Fruit fly (Drosophila melanogaster) whole organism, embryonic: ENCODE results near the gene mora.

Experiments
- CG10209 ChIP-seq: fragments of 200-800 bp; sonication (Bioruptor generic); optimal IDR thresholded peaks from 3 replicates; lab custom pipeline; 2017; ENCODE audit warnings: missing biosample characterization, mild to moderate bottlenecking, missing genetic modification characterization, missing genetic modification reagents
- CG12104 ChIP-seq: fragments of 200-800 bp; sonication (Bioruptor generic); optimal IDR thresholded peaks from 3 replicates; lab custom pipeline; 2016; ENCODE audit warnings: missing biosample characterization, missing genetic modification characterization
- CG1233 ChIP-seq: fragments of 200-800 bp; sonication (Bioruptor generic); optimal IDR thresholded peaks from 4 replicates; lab custom pipeline; 2018; ENCODE audit warnings: missing biosample characterization, mild to moderate bottlenecking, missing genetic modification characterization
- CG14965 ChIP-seq: fragments of 200-800 bp; sonication (Bioruptor generic); optimal IDR thresholded peaks from 2 replicates; lab custom pipeline; 2016; ENCODE audit warnings: missing biosample characterization, missing genetic modification characterization, borderline replicate concordance
- CG1602 ChIP-seq: fragments of 200-800 bp; sonication (Bioruptor generic); optimal IDR thresholded peaks from 3 replicates; lab custom pipeline; 2016; ENCODE audit warnings: missing biosample characterization, missing genetic modification characterization
- CG16813 ChIP-seq: fragments of 200-800 bp; sonication (Bioruptor generic); IDR thresholded peaks from 3 replicates; pipeline ENCODE4 v1.3.6; 2022; ENCODE audit warnings: missing biosample characterization, missing genetic modification characterization; ENCODE audit not compliant: partially characterized antibody
- CG16863 ChIP-seq: fragments of 200-800 bp; sonication (Bioruptor generic); optimal IDR thresholded peaks from 3 replicates; lab custom pipeline; 2016; ENCODE audit warnings: missing biosample characterization, missing genetic modification characterization
- CG17912 ChIP-seq: fragments of 200-800 bp; sonication (Bioruptor generic); optimal IDR thresholded peaks from 2 replicates; lab custom pipeline; 2018; ENCODE audit warnings: missing biosample characterization, mild to moderate bottlenecking, missing genetic modification characterization
- CG1832 ChIP-seq: fragments of 200-800 bp; sonication (Bioruptor generic); optimal IDR thresholded peaks from 2 replicates; lab custom pipeline; 2017; ENCODE audit warnings: missing biosample characterization, mild to moderate bottlenecking, missing genetic modification characterization, inconsistent platforms
- CG2116 ChIP-seq: fragments of 200-800 bp; sonication (Bioruptor generic); optimal IDR thresholded peaks from 3 replicates; lab custom pipeline; 2018; ENCODE audit warnings: missing biosample characterization, mild to moderate bottlenecking, missing genetic modification characterization
- CG3281 ChIP-seq: fragments of 200-800 bp; sonication (Bioruptor generic); optimal IDR thresholded peaks from 3 replicates; lab custom pipeline; 2017; ENCODE audit warnings: missing biosample characterization, mild to moderate bottlenecking, missing genetic modification characterization
- CG3407 ChIP-seq: fragments of 200-800 bp; sonication (Bioruptor generic); optimal IDR thresholded peaks from 2 replicates; lab custom pipeline; 2018; ENCODE audit warnings: missing biosample characterization, mild to moderate bottlenecking, missing genetic modification characterization
- CG34422 ChIP-seq: fragments of 200-800 bp; sonication (Bioruptor generic); IDR thresholded peaks from 3 replicates; pipeline ENCODE4 v1.3.6; 2022; ENCODE audit warnings: missing biosample characterization, missing genetic modification characterization
- CG4282 ChIP-seq: fragments of 200-800 bp; sonication (Bioruptor generic); optimal IDR thresholded peaks from 2 replicates; lab custom pipeline; 2016; ENCODE audit warnings: missing biosample characterization, missing genetic modification characterization
- CG43689 ChIP-seq: fragments of 200-800 bp; sonication (Bioruptor generic); IDR thresholded peaks from 2 replicates; pipeline ENCODE4 v1.3.6; 2022; ENCODE audit warnings: missing biosample characterization, missing genetic modification characterization
- CG4707 ChIP-seq: fragments of 200-800 bp; sonication (Bioruptor generic); optimal IDR thresholded peaks from 2 replicates; lab custom pipeline; 2018; ENCODE audit warnings: missing biosample characterization, mild to moderate bottlenecking, missing genetic modification characterization, moderate library complexity
- CG5953 ChIP-seq: fragments of 200-800 bp; sonication (Bioruptor generic); IDR thresholded peaks from 2 replicates; pipeline ENCODE4 v1.3.6; 2022; ENCODE audit warnings: missing biosample characterization, missing genetic modification characterization
- CG6654 ChIP-seq: fragments of 200-800 bp; sonication (Bioruptor generic); optimal IDR thresholded peaks from 2 replicates; lab custom pipeline; 2017; ENCODE audit warnings: missing biosample characterization, mild to moderate bottlenecking, missing genetic modification characterization
- CG7987 ChIP-seq: fragments of 200-800 bp; sonication (Bioruptor generic); optimal IDR thresholded peaks from 2 replicates; lab custom pipeline; 2018; ENCODE audit warnings: missing biosample characterization, mild to moderate bottlenecking, missing genetic modification characterization, moderate library complexity
- CG9437 ChIP-seq: fragments of 200-800 bp; sonication (Bioruptor generic); optimal IDR thresholded peaks from 2 replicates; lab custom pipeline; 2018; ENCODE audit warnings: missing biosample characterization, mild to moderate bottlenecking, missing genetic modification characterization
- CHES-1-like ChIP-seq: fragments of 200-800 bp; sonication (Bioruptor generic); optimal IDR thresholded peaks from 2 replicates; lab custom pipeline; 2016; ENCODE audit warnings: missing biosample characterization, missing genetic modification characterization
- CkIIα-i1 ChIP-seq: fragments of 200-800 bp; sonication (Bioruptor generic); IDR thresholded peaks from 2 replicates; pipeline ENCODE4 v1.3.6; 2022; ENCODE audit warnings: missing biosample characterization, missing genetic modification characterization
- Dll ChIP-seq: fragments of 200-800 bp; sonication (Bioruptor generic); IDR thresholded peaks from 4 replicates; pipeline ENCODE4 v1.3.6; 2022; ENCODE audit warnings: missing biosample characterization, missing genetic modification characterization; ENCODE audit not compliant: partially characterized antibody
- Doc3 ChIP-seq: fragments of 200-800 bp; sonication (Bioruptor generic); IDR thresholded peaks from 3 replicates; pipeline ENCODE4 v1.3.6; 2022; ENCODE audit warnings: missing biosample characterization, missing genetic modification characterization; ENCODE audit not compliant: partially characterized antibody
- Hmr ChIP-seq: fragments of 200-800 bp; sonication (Bioruptor generic); optimal IDR thresholded peaks from 3 replicates; lab custom pipeline; 2017; ENCODE audit warnings: mild to moderate bottlenecking, missing biosample characterization, missing genetic modification reagents, missing genetic modification characterization
- Hr3 ChIP-seq: fragments of 200-800 bp; sonication (Bioruptor generic); optimal IDR thresholded peaks from 3 replicates; lab custom pipeline; 2016; ENCODE audit warnings: missing biosample characterization, missing genetic modification characterization
- Lhr ChIP-seq: fragments of 200-800 bp; sonication (Bioruptor generic); optimal IDR thresholded peaks from 3 replicates; lab custom pipeline; 2017; ENCODE audit warnings: mild to moderate bottlenecking, missing biosample characterization, missing genetic modification reagents, missing genetic modification characterization
- Neu2 ChIP-seq: fragments of 200-800 bp; sonication (Bioruptor generic); optimal IDR thresholded peaks from 3 replicates; lab custom pipeline; 2016; ENCODE audit warnings: missing biosample characterization, missing genetic modification characterization, borderline replicate concordance
- Vsx1 ChIP-seq: fragments of 200-800 bp; sonication (Bioruptor generic); optimal IDR thresholded peaks from 2 replicates; lab custom pipeline; 2017; ENCODE audit warnings: missing biosample characterization, mild to moderate bottlenecking, missing genetic modification characterization, missing genetic modification reagents
- al ChIP-seq: fragments of 200-800 bp; sonication (Bioruptor generic); IDR thresholded peaks from 2 replicates; pipeline ENCODE4 v1.3.6; 2022; ENCODE audit warnings: missing biosample characterization, missing genetic modification characterization
- ato ChIP-seq: fragments of 200-800 bp; sonication (Bioruptor generic); IDR thresholded peaks from 2 replicates; pipeline ENCODE4 v1.3.6; 2022; ENCODE audit warnings: missing biosample characterization, missing genetic modification characterization; ENCODE audit not compliant: partially characterized antibody
- az2 ChIP-seq: fragments of 200-800 bp; sonication (Bioruptor generic); optimal IDR thresholded peaks from 3 replicates; lab custom pipeline; 2016; ENCODE audit warnings: missing biosample characterization, missing genetic modification characterization
- danr ChIP-seq: fragments of 200-800 bp; sonication (Bioruptor generic); IDR thresholded peaks from 2 replicates; pipeline ENCODE4 v1.3.6; 2022; ENCODE audit warnings: missing biosample characterization, missing genetic modification characterization
- dysf ChIP-seq: fragments of 200-800 bp; sonication (Bioruptor generic); IDR thresholded peaks from 3 replicates; pipeline ENCODE4 v1.3.6; 2022; ENCODE audit warnings: missing biosample characterization, missing genetic modification characterization
- gt ChIP-seq: fragments of 200-800 bp; sonication (Bioruptor generic); IDR thresholded peaks from 2 replicates; pipeline ENCODE4 v1.3.6; 2022; ENCODE audit warnings: missing biosample characterization, missing genetic modification characterization
- hkb ChIP-seq, 2 experiments: fragments of 200-800 bp in 1 of 2; fragments of >200 bp in 1 of 2; sonication (Bioruptor generic) in 1 of 2; IDR thresholded peaks in 1 of 2; optimal IDR thresholded peaks in 1 of 2; 2 replicates each; pipeline versions ENCODE4 v1.3.6 to Lab custom; 2017 to 2022; ENCODE audit warnings: missing biosample characterization in 1 of 2, missing genetic modification characterization in 1 of 2
- jigr1 ChIP-seq: fragments of 200-800 bp; sonication (Bioruptor generic); IDR thresholded peaks from 3 replicates; pipeline ENCODE4 v1.3.6; 2022; ENCODE audit warnings: missing biosample characterization, missing genetic modification characterization
- jing ChIP-seq: fragments of 200-800 bp; sonication (Bioruptor generic); optimal IDR thresholded peaks from 2 replicates; lab custom pipeline; 2018; ENCODE audit warnings: missing biosample characterization, mild to moderate bottlenecking, missing genetic modification characterization
- luna ChIP-seq: fragments of 200-800 bp; sonication (Bioruptor generic); optimal IDR thresholded peaks from 2 replicates; lab custom pipeline; 2016; ENCODE audit warnings: missing biosample characterization, missing genetic modification characterization
- maf-S ChIP-seq: fragments of 200-800 bp; sonication (Bioruptor generic); optimal IDR thresholded peaks from 2 replicates; lab custom pipeline; 2016; ENCODE audit warnings: missing biosample characterization, missing genetic modification characterization
- nau ChIP-seq: fragments of 200-800 bp; sonication (Bioruptor generic); optimal IDR thresholded peaks from 3 replicates; lab custom pipeline; 2017; ENCODE audit warnings: missing biosample characterization, mild to moderate bottlenecking, missing genetic modification characterization, missing genetic modification reagents
- prd ChIP-seq, 3 experiments: fragments of >200 bp in 2 of 3; fragments of 200-800 bp in 1 of 3; sonication (Bioruptor generic) in 1 of 3; optimal IDR thresholded peaks in 2 of 3; IDR thresholded peaks in 1 of 3; 2 replicates in 2 of 3; 3 replicates in 1 of 3; pipeline versions ENCODE4 v1.3.6 to Lab custom; 2017 to 2022; ENCODE audit warnings: missing biosample characterization in 1 of 3, missing genetic modification characterization in 1 of 3
- pzg ChIP-seq: fragments of 200-800 bp; sonication (Bioruptor generic); optimal IDR thresholded peaks from 3 replicates; lab custom pipeline; 2018; ENCODE audit warnings: missing biosample characterization, mild to moderate bottlenecking, missing genetic modification characterization, moderate library complexity
- schlank ChIP-seq: fragments of 200-800 bp; sonication (Bioruptor generic); optimal IDR thresholded peaks from 2 replicates; lab custom pipeline; 2018; ENCODE audit warnings: missing biosample characterization, mild to moderate bottlenecking, missing genetic modification characterization
- sd ChIP-seq: fragments of 200-800 bp; sonication (Bioruptor generic); optimal IDR thresholded peaks from 3 replicates; lab custom pipeline; 2018; ENCODE audit warnings: missing biosample characterization, mild to moderate bottlenecking, missing genetic modification characterization, moderate library complexity
- sens ChIP-seq: fragments of 200-800 bp; sonication (Bioruptor generic); peaks from one replicate; lab custom pipeline; 2016; ENCODE audit warnings: missing biosample characterization, missing genetic modification characterization
- stwl ChIP-seq: fragments of 200-800 bp; sonication (Bioruptor generic); optimal IDR thresholded peaks from 3 replicates; lab custom pipeline; 2018; ENCODE audit warnings: missing biosample characterization, mild to moderate bottlenecking, missing genetic modification characterization, moderate library complexity
- tup ChIP-seq: fragments of 200-800 bp; sonication (Bioruptor generic); optimal IDR thresholded peaks from 2 replicates; lab custom pipeline; 2016; ENCODE audit warnings: missing biosample characterization, mild to moderate bottlenecking, missing genetic modification characterization, moderate library complexity
- vfl ChIP-seq: fragments of 200-800 bp; sonication (Bioruptor generic); optimal IDR thresholded peaks from 2 replicates; lab custom pipeline; 2016; ENCODE audit warnings: missing biosample characterization, missing genetic modification characterization
- z ChIP-seq: fragments of 200-800 bp; sonication (Bioruptor generic); IDR thresholded peaks from 3 replicates; pipeline ENCODE4 v1.3.6; 2022; ENCODE audit warnings: missing biosample characterization, missing genetic modification characterization

Gene mora

dm6 chr3R:24226744-24227143 is 40.6 kb downstream of the mora start, which contains the start of the genes Spps and CG13609 (continued):
- TF ChIP-seq CG7987 (GFP tag; lab: Kevin White, UChicago) (peak; percentile 17), dysf (no peak), Doc3 (GFP tag; lab: Robert Waterston, UW) (peak; percentile 83), CG1233 (GFP tag; lab: Kevin White, UChicago) (no peak), gt (GFP tag; lab: Robert Waterston, UW) (no peak), sens (GFP tag; lab: Kevin White, UChicago) (no peak), Vsx1 (GFP tag; lab: Kevin White, UChicago) (no peak), Neu2 (GFP tag; lab: Kevin White, UChicago) (no peak), az2 (GFP tag; lab: Kevin White, UChicago) (no peak), nau (GFP tag; lab: Kevin White, UChicago) (no peak), jigr1 (no peak), CG1832 (GFP tag; lab: Kevin White, UChicago) (no peak), pzg (GFP tag; lab: Kevin White, UChicago) (peak; percentile 80), Hmr (GFP tag; lab: Kevin White, UChicago) (no peak), CHES-1-like (GFP tag; lab: Kevin White, UChicago) (peak; percentile 86), sd (tag; lab: Kevin White, UChicago) (no peak), luna (GFP tag; lab: Kevin White, UChicago) (no peak), Hr3 (GFP tag; lab: Kevin White, UChicago) (no peak), Lhr (GFP tag; lab: Kevin White, UChicago) (peak; percentile 9), al (GFP tag; lab: Robert Waterston, UW) (no peak), CG4707 (GFP tag; lab: Kevin White, UChicago) (no peak), CkIIα-i1 (GFP tag; lab: Robert Waterston, UW) (no peak), CG34422 (peak; percentile 42; the same call in 1 of the 3 replicates), danr (GFP tag; lab: Robert Waterston, UW) (no peak), hkb (optimal IDR thresholded peaks at IDR 0.05; lab: Kevin White, UChicago) (no peak), hkb (GFP tag; IDR thresholded peaks at IDR 0.05; lab: Robert Waterston, UW) (peak; percentile 19; the same call in 1 of the 2 replicates), tup (no peak), CG4282 (GFP tag; lab: Kevin White, UChicago) (no peak), maf-S (GFP tag; lab: Kevin White, UChicago) (no peak), CG17912 (GFP tag; lab: Kevin White, UChicago) (peak; percentile 25), CG1602 (no peak), CG3281 (GFP tag; lab: Kevin White, UChicago) (peak; percentile 3), CG43689 (no peak), Dll (peak; percentile 84), jing (GFP tag; lab: Kevin White, UChicago) (no peak), CG14965 (GFP tag; lab: Kevin White, UChicago) (no peak), CG16863 (GFP tag; lab: Kevin White, UChicago) (no peak), CG3407 (no peak), CG10209 (no peak), prd (optimal IDR thresholded peaks at IDR 0.05; lab: Kevin White, UChicago) (no peak), prd (GFP tag; IDR thresholded peaks at IDR 0.05; lab: Robert Waterston, UW) (no peak), CG5953 (GFP tag; lab: Robert Waterston, UW) (no peak), schlank (tag; lab: Kevin White, UChicago) (no peak), vfl (GFP tag; lab: Kevin White, UChicago) (no peak), stwl (peak; percentile 88), CG16813 (GFP tag; lab: Robert Waterston, UW) (peak; percentile 95), z (GFP tag; lab: Robert Waterston, UW) (no peak), ato (peak; percentile 99), CG2116 (GFP tag; lab: Kevin White, UChicago) (peak; percentile 99), CG9437 (GFP tag; lab: Kevin White, UChicago) (no peak), CG6654 (GFP tag; lab: Kevin White, UChicago) (no peak), CG12104 (GFP tag; lab: Kevin White, UChicago) (no peak)
